Fruit fly (Drosophila melanogaster) whole organism, prepupa: ENCODE measurements around the gene Atg3.

ENCODE experiments used
- CG10669 ChIP-seq: fragments of 200-800 bp; sonication (Bioruptor generic); optimal IDR thresholded peaks from 3 replicates; lab custom pipeline; 2018; ENCODE audit warnings: missing biosample characterization, mild to moderate bottlenecking, missing genetic modification characterization, moderate library complexity
- CG11294 ChIP-seq: fragments of 200-800 bp; sonication (Bioruptor generic); IDR thresholded peaks from 2 replicates; pipeline ENCODE4 v1.3.6; 2022; ENCODE audit warnings: missing biosample characterization, missing genetic modification characterization
- CG15336 ChIP-seq: fragments of 200-800 bp; sonication (Bioruptor generic); IDR thresholded peaks from 2 replicates; pipeline ENCODE4 v1.3.6; 2022; ENCODE audit warnings: missing biosample characterization, missing genetic modification characterization
- CG7368 ChIP-seq: fragments of 200-800 bp; sonication (Bioruptor generic); optimal IDR thresholded peaks from 3 replicates; lab custom pipeline; 2016; ENCODE audit warnings: missing biosample characterization, missing genetic modification characterization
- Eip75B ChIP-seq: fragments of 200-800 bp; sonication (Bioruptor generic); optimal IDR thresholded peaks from 3 replicates; lab custom pipeline; 2016; ENCODE audit warnings: missing biosample characterization, missing genetic modification characterization
- Eip78C ChIP-seq: fragments of 200-800 bp; sonication (Bioruptor generic); peaks from one replicate; lab custom pipeline; 2016; ENCODE audit warnings: missing biosample characterization, missing genetic modification characterization
- Ets96B ChIP-seq: fragments of 200-800 bp; optimal IDR thresholded peaks from 2 replicates; lab custom pipeline; 2019; ENCODE audit warnings: missing biosample characterization, mild to moderate bottlenecking, missing genetic modification characterization, moderate library complexity
- Hr4 ChIP-seq: fragments of 200-800 bp; sonication (Bioruptor generic); optimal IDR thresholded peaks from 3 replicates; lab custom pipeline; 2016; ENCODE audit warnings: missing biosample characterization, missing genetic modification characterization
- dsx ChIP-seq: fragments of 200-800 bp; optimal IDR thresholded peaks from 3 replicates; lab custom pipeline; 2019; ENCODE audit warnings: missing biosample characterization, mild to moderate bottlenecking, missing genetic modification characterization, moderate library complexity; ENCODE audit not compliant: poor library complexity, severe bottlenecking
- lz ChIP-seq: fragments of 200-800 bp; sonication (Bioruptor generic); optimal IDR thresholded peaks from 3 replicates; lab custom pipeline; 2016; ENCODE audit warnings: missing biosample characterization, missing genetic modification characterization
- topi ChIP-seq: fragments of 200-800 bp; sonication (Bioruptor generic); optimal IDR thresholded peaks from 3 replicates; lab custom pipeline; 2016; ENCODE audit warnings: missing biosample characterization, missing genetic modification characterization

- TF ChIP-seq CG15336 (GFP tag; lab: Robert Waterston, UW) (no peak), Hr4 (no peak), dsx (GFP tag; lab: Kevin White, UChicago) (no peak), lz (GFP tag; lab: Kevin White, UChicago) (no peak), topi (GFP tag; lab: Kevin White, UChicago) (no peak), Eip75B (GFP tag; lab: Kevin White, UChicago) (no peak), CG7368 (no peak), CG10669 (no peak), Eip78C (GFP tag; lab: Kevin White, UChicago) (no peak), CG11294 (no peak), Ets96B (tag; lab: Kevin White, UChicago) (no peak)
Measured at dm6 chr3L:18763486-18764436, 15.3 kb downstream of the Atg3 start.
